Worm (Caenorhabditis elegans) whole organism, L2 larva: ENCODE measurements around the gene sre-5.

Source experiments
- C34F6.9 ChIP-seq: fragments of 150-350 bp; optimal IDR thresholded peaks from 2 replicates; lab custom pipeline; 2014; ENCODE audit warnings: missing biosample characterization, missing genetic modification characterization
- aly-2 ChIP-seq: fragments of 150-350 bp; optimal IDR thresholded peaks from 2 replicates; lab custom pipeline; 2014; ENCODE audit warnings: missing biosample characterization, missing genetic modification characterization
- egl-27 ChIP-seq: sonication (generic microtip); optimal IDR thresholded peaks from 3 replicates; lab custom pipeline; 2017; ENCODE audit warnings: missing biosample characterization, missing genetic modification reagents, missing genetic modification characterization
- lin-39 ChIP-seq: fragments of 150-350 bp; optimal IDR thresholded peaks from 2 replicates; lab custom pipeline; 2014; ENCODE audit warnings: missing biosample characterization, missing genetic modification reagents, missing genetic modification characterization
- nhr-23 ChIP-seq: fragments of 150-350 bp; optimal IDR thresholded peaks from 2 replicates; lab custom pipeline; 2014; ENCODE audit warnings: missing biosample characterization, missing genetic modification reagents, missing genetic modification characterization
- nhr-237 ChIP-seq: fragments of 150-350 bp; optimal IDR thresholded peaks from 2 replicates; lab custom pipeline; 2014; ENCODE audit warnings: missing biosample characterization, missing genetic modification characterization
- nhr-77 ChIP-seq: fragments of 150-350 bp; optimal IDR thresholded peaks from 2 replicates; lab custom pipeline; 2014; ENCODE audit warnings: missing biosample characterization, missing genetic modification characterization
- unc-39 ChIP-seq: fragments of 150-350 bp; optimal IDR thresholded peaks from 2 replicates; lab custom pipeline; 2014; ENCODE audit warnings: missing biosample characterization, missing genetic modification characterization
- unc-62 ChIP-seq: fragments of 150-350 bp; optimal IDR thresholded peaks from 2 replicates; lab custom pipeline; 2014; ENCODE audit warnings: missing biosample characterization, missing genetic modification reagents, missing genetic modification characterization
- ztf-11 ChIP-seq: sonication (generic microtip); optimal IDR thresholded peaks from 2 replicates; lab custom pipeline; 2017; ENCODE audit warnings: missing biosample characterization, missing genetic modification characterization

ce11 chrIV:3608547-3609222, 43.7 kb downstream of the sre-5 start:
- TF ChIP-seq lin-39 (tag; lab: Kevin White, UChicago) (no peak), aly-2 (no peak), nhr-77 (tag; lab: Kevin White, UChicago) (no peak), nhr-23 (tag; lab: Kevin White, UChicago) (no peak), egl-27 (tag; lab: Kevin White, UChicago) (no peak), ztf-11 (tag; lab: Kevin White, UChicago) (no peak), C34F6.9 (tag; lab: Kevin White, UChicago) (no peak), nhr-237 (tag; lab: Kevin White, UChicago) (no peak), unc-39 (no peak), unc-62 (no peak)
